Fruit fly (Drosophila melanogaster): Measurements from ENCODE around the gene CG31145.
A peak's percentile ranks its signal among the peaks of the same experiment; 100 is the strongest.

The CG31145 gene

DNA sequence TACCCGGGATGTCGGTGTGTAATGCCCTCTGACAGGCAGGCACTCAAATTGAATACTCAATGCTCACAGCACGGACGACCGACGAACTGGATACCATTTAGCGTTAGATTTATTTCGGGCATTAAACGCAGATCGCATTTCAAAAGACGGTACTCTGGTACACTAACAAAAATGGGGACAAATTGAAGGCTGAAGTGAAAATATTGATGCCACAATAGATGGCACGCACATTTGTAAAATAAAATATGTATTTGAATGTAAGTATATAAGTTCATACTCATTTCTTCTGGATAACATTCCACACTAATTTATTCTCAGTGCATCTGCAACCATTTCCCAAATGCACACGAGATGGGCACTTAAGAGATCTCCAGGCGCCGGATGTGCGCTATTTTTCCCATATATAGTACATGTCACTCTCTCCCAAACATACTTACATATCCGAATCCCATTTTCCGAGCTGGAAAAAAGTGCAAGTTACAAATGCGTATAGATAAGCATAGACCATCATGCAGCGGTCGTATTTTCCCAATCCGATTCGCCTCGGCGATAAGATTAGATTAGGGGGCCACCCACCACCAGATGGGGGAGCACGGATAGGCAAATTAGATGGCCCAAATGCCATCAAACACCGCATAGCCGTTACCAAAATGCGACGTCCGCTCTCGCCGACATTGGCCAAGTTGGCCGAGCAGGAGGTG lies 40.2 kb upstream of the CG31145 start, which contains the start of gene CG10301 (continued):
- TF ChIP-seq CG7786 (GFP tag; optimal IDR thresholded peaks at IDR 0.05) (no peak), rib (GFP tag; IDR thresholded peaks at IDR 0.05) (no peak), YL-1 (GFP tag; optimal IDR thresholded peaks at IDR 0.05) (no peak), tx (GFP tag; optimal IDR thresholded peaks at IDR 0.05) (no peak), br (optimal IDR thresholded peaks at IDR 0.05) (no peak), CG7928 (GFP tag; optimal IDR thresholded peaks at IDR 0.05) (no peak), D (optimal IDR thresholded peaks at IDR 0.05) (no peak), D (GFP tag; optimal IDR thresholded peaks at IDR 0.05) (peak; percentile 61), da (GFP tag; optimal IDR thresholded peaks at IDR 0.05) (no peak), ewg (GFP tag; optimal IDR thresholded peaks at IDR 0.05) (peak; percentile 56), Hey (tag; optimal IDR thresholded peaks at IDR 0.05) (no peak), CG7745 (tag; optimal IDR thresholded peaks at IDR 0.05) (no peak), CG8290 (GFP tag; optimal IDR thresholded peaks at IDR 0.05) (peak; percentile 24), CG8290 (tag; optimal IDR thresholded peaks at IDR 0.05) (no peak), abd-A (tag; optimal IDR thresholded peaks at IDR 0.05) (no peak), hth (optimal IDR thresholded peaks at IDR 0.05) (no peak), CG42726 (GFP tag; IDR thresholded peaks at IDR 0.05; ENCODE audit: partially characterized antibody) (no peak), ssp (GFP tag; IDR thresholded peaks at IDR 0.05) (peak; percentile 36; the same call in 1 of the 2 replicates), gsb (GFP tag; IDR thresholded peaks at IDR 0.05) (no peak), slou (GFP tag; optimal IDR thresholded peaks at IDR 0.05) (no peak), NK7.1 (GFP tag; optimal IDR thresholded peaks at IDR 0.05) (no peak), ro (GFP tag; IDR thresholded peaks at IDR 0.05) (no peak), jumu (GFP tag; optimal IDR thresholded peaks at IDR 0.05) (no peak), tgo (GFP tag; IDR thresholded peaks at IDR 0.05) (peak; percentile 26; the same call in 1 of the 3 replicates), CG15696 (tag; optimal IDR thresholded peaks at IDR 0.05) (peak; percentile 89), crc (GFP tag; optimal IDR thresholded peaks at IDR 0.05) (no peak), al (GFP tag; IDR thresholded peaks at IDR 0.05) (no peak), CG12391 (tag; optimal IDR thresholded peaks at IDR 0.05) (peak; percentile 72), maf-S (GFP tag; optimal IDR thresholded peaks at IDR 0.05) (no peak), CG11504 (tag; optimal IDR thresholded peaks at IDR 0.05) (peak; percentile 67), CG12071 (GFP tag; optimal IDR thresholded peaks at IDR 0.05) (no peak), tup (GFP tag; optimal IDR thresholded peaks at IDR 0.05) (no peak), CG1233 (GFP tag; optimal IDR thresholded peaks at IDR 0.05) (peak; percentile 56), CG4854 (GFP tag; optimal IDR thresholded peaks at IDR 0.05) (no peak), crp (GFP tag; optimal IDR thresholded peaks at IDR 0.05) (peak in 1 of 2 experiments; percentile 1), cad (GFP tag; optimal IDR thresholded peaks at IDR 0.05) (no peak), Asciz (GFP tag; optimal IDR thresholded peaks at IDR 0.05) (no peak), Oli (tag; optimal IDR thresholded peaks at IDR 0.05) (peak; percentile 65), CG2116 (GFP tag; optimal IDR thresholded peaks at IDR 0.05) (peak; percentile 20), lov (optimal IDR thresholded peaks at IDR 0.05) (no peak), lov (GFP tag; IDR thresholded peaks at IDR 0.05) (peak; percentile 62; the same call in 1 of the 3 replicates), Dll (GFP tag; IDR thresholded peaks at IDR 0.05; ENCODE audit: partially characterized antibody) (no peak), CG8765 (GFP tag; IDR thresholded peaks at IDR 0.05) (peak; percentile 81), Hr51 (GFP tag; optimal IDR thresholded peaks at IDR 0.05) (peak; percentile 1 to 53), Ets97D (GFP tag; optimal IDR thresholded peaks at IDR 0.05) (peak; percentile 21), CG7963 (GFP tag; IDR thresholded peaks at IDR 0.05; ENCODE audit: partially characterized antibody) (no peak), HmgZ (tag; optimal IDR thresholded peaks at IDR 0.05) (no peak), Opbp (GFP tag; IDR thresholded peaks at IDR 0.05; ENCODE audit: partially characterized antibody) (no peak), CG4424 (GFP tag; optimal IDR thresholded peaks at IDR 0.05) (peak; percentile 59), slp2 (GFP tag; optimal IDR thresholded peaks at IDR 0.05) (peak; percentile 1), fu2 (GFP tag; optimal IDR thresholded peaks at IDR 0.05) (no peak)

All from whole organism, embryonic.